Worm (Caenorhabditis elegans): ENCODE data around the gene gly-6.

- TF ChIP-seq mab-9 (GFP tag; IDR thresholded peaks at IDR 0.05) (no peak), ceh-82 (tag; optimal IDR thresholded peaks at IDR 0.05) (no peak), fos-1 (tag; optimal IDR thresholded peaks at IDR 0.05) (no peak), unc-130 (tag; optimal IDR thresholded peaks at IDR 0.05) (no peak), lin-13 (GFP tag; optimal IDR thresholded peaks at IDR 0.05) (no peak), nhr-11 (tag; optimal IDR thresholded peaks at IDR 0.05) (no peak), blmp-1 (tag; optimal IDR thresholded peaks at IDR 0.05) (no peak), elt-2 (tag; optimal IDR thresholded peaks at IDR 0.05) (no peak), aly-2 (tag; optimal IDR thresholded peaks at IDR 0.05) (no peak)
Measured at ce11 chrIII:4278203-4278602, 52.8 kb downstream of the gly-6 start.
